Worm (Caenorhabditis elegans) whole organism, L4 larva: ENCODE results near the gene set-17.

Source experiments
- D1046.2 ChIP-seq: fragments of 200-800 bp; sonication (Bioruptor generic); IDR thresholded peaks from 2 replicates; pipeline ENCODE4 v1.3.6; 2022; ENCODE audit warnings: missing genetic modification characterization, missing compliant biosample characterization
- F26F4.8 ChIP-seq: fragments of 200-800 bp; sonication (Bioruptor generic); conservative IDR thresholded peaks from 2 replicates; pipeline ENCODE4 v1.3.6; 2022; ENCODE audit warnings: missing genetic modification characterization, missing compliant biosample characterization
- F37D6.2 ChIP-seq: sonication (generic microtip); optimal IDR thresholded peaks from 2 replicates; lab custom pipeline; 2016; ENCODE audit warnings: mild to moderate bottlenecking, missing genetic modification characterization, missing compliant biosample characterization
- F44E2.7 ChIP-seq: fragments of 200-800 bp; sonication (Bioruptor generic); IDR thresholded peaks from 2 replicates; pipeline ENCODE4 v2.1.2; 2022; ENCODE audit warnings: missing genetic modification characterization, missing compliant biosample characterization
- F49E8.2 ChIP-seq: sonication (generic microtip); optimal IDR thresholded peaks from 2 replicates; lab custom pipeline; 2016; ENCODE audit warnings: missing compliant biosample characterization, mild to moderate bottlenecking, missing genetic modification characterization, borderline replicate concordance
- R02D3.7 ChIP-seq: fragments of 150-350 bp; sonication (generic microtip); optimal IDR thresholded peaks from 3 replicates; lab custom pipeline; 2014; ENCODE audit warnings: missing biosample characterization, missing genetic modification characterization
- Y105C5A.15 ChIP-seq: fragments of 200-800 bp; sonication (Bioruptor generic); IDR thresholded peaks from 2 replicates; pipeline ENCODE4 v1.3.6; 2022; ENCODE audit warnings: missing genetic modification characterization, missing compliant biosample characterization
- Y75B8A.6 ChIP-seq: fragments of 200-800 bp; sonication (Bioruptor generic); IDR thresholded peaks from 2 replicates; pipeline ENCODE4 v1.3.6; 2022; ENCODE audit warnings: missing genetic modification reagents, missing genetic modification characterization, missing compliant biosample characterization
- aha-1 ChIP-seq: fragments of 150-350 bp; peaks from one replicate; lab custom pipeline; 2014; ENCODE audit warnings: missing biosample characterization, missing genetic modification characterization
- arid-1 ChIP-seq: fragments of 200-800 bp; sonication (Bioruptor generic); conservative IDR thresholded peaks from 2 replicates; pipeline ENCODE4 v1.3.6; 2022; ENCODE audit warnings: missing genetic modification reagents, missing genetic modification characterization, missing compliant biosample characterization
- ceh-44 ChIP-seq: fragments of 200-800 bp; sonication (Bioruptor generic); IDR thresholded peaks from 2 replicates; pipeline ENCODE4 v1.3.6; 2022; ENCODE audit warnings: missing genetic modification reagents, missing genetic modification characterization, missing compliant biosample characterization
- ceh-62 ChIP-seq: sonication (generic microtip); optimal IDR thresholded peaks from 2 replicates; lab custom pipeline; 2017; ENCODE audit warnings: missing biosample characterization, missing genetic modification characterization
- ceh-82 ChIP-seq: sonication (generic microtip); optimal IDR thresholded peaks from 2 replicates; lab custom pipeline; 2017; ENCODE audit warnings: missing biosample characterization, missing genetic modification characterization
- daf-12 ChIP-seq: fragments of 150-350 bp; optimal IDR thresholded peaks from 2 replicates; lab custom pipeline; 2014; ENCODE audit warnings: missing biosample characterization, missing genetic modification reagents, missing genetic modification characterization
- daf-16 ChIP-seq, 3 experiments: sonication (generic microtip); optimal IDR thresholded peaks; 2 replicates each; lab custom pipeline; 2016 to 2017; ENCODE audit warnings: missing genetic modification characterization in 3 of 3, missing genetic modification reagents in 3 of 3, mild to moderate bottlenecking in 2 of 3, missing compliant biosample characterization in 2 of 3, missing biosample characterization in 1 of 3, moderate library complexity in 1 of 3
- daf-19 ChIP-seq: fragments of 200-800 bp; sonication (Bioruptor generic); conservative IDR thresholded peaks from 2 replicates; pipeline ENCODE4 v1.3.6; 2022; ENCODE audit warnings: missing genetic modification characterization, missing compliant biosample characterization
- daf-8 ChIP-seq: fragments of 200-800 bp; sonication (Bioruptor generic); IDR thresholded peaks from 2 replicates; pipeline ENCODE4 v1.3.6; 2022; ENCODE audit warnings: missing genetic modification characterization, missing compliant biosample characterization
- dmd-8 ChIP-seq: fragments of 200-800 bp; sonication (Bioruptor generic); IDR thresholded peaks from 2 replicates; pipeline ENCODE4 v1.3.6; 2022; ENCODE audit warnings: missing genetic modification characterization, missing compliant biosample characterization
- dpl-1 ChIP-seq: fragments of 150-350 bp; optimal IDR thresholded peaks from 2 replicates; lab custom pipeline; 2014; ENCODE audit warnings: missing biosample characterization, missing genetic modification reagents, missing genetic modification characterization
- dve-1 ChIP-seq: sonication (generic microtip); optimal IDR thresholded peaks from 2 replicates; lab custom pipeline; 2017; ENCODE audit warnings: antibody characterized with exemption, mild to moderate bottlenecking, missing genetic modification characterization, missing compliant biosample characterization; ENCODE audit not compliant: insufficient read depth
- egl-27 ChIP-seq: sonication (generic microtip); optimal IDR thresholded peaks from 3 replicates; lab custom pipeline; 2017; ENCODE audit warnings: missing biosample characterization, missing genetic modification reagents, missing genetic modification characterization
- fkh-10 ChIP-seq: fragments of 150-350 bp; optimal IDR thresholded peaks from 2 replicates; lab custom pipeline; 2014; ENCODE audit warnings: missing biosample characterization, missing genetic modification reagents, missing genetic modification characterization
- hlh-11 ChIP-seq: fragments of 200-800 bp; sonication (Bioruptor generic); optimal IDR thresholded peaks from 2 replicates; lab custom pipeline; 2018; ENCODE audit warnings: mild to moderate bottlenecking, missing genetic modification characterization, missing compliant biosample characterization
- hmg-1.1 ChIP-seq: fragments of 200-800 bp; sonication (Bioruptor generic); IDR thresholded peaks from 2 replicates; pipeline ENCODE4 v1.3.6; 2022; ENCODE audit warnings: missing genetic modification reagents, missing genetic modification characterization, missing compliant biosample characterization
- lin-1 ChIP-seq: fragments of 200-800 bp; sonication (Bioruptor generic); IDR thresholded peaks from 2 replicates; pipeline ENCODE4 v1.3.6; 2022; ENCODE audit warnings: missing genetic modification reagents, missing genetic modification characterization, missing compliant biosample characterization
- lin-38 ChIP-seq: fragments of 200-800 bp; sonication (Bioruptor generic); IDR thresholded peaks from 2 replicates; pipeline ENCODE4 v1.3.6; 2022; ENCODE audit warnings: missing genetic modification reagents, missing genetic modification characterization, missing compliant biosample characterization
- lsy-2 ChIP-seq, 2 experiments: fragments of 150-350 bp in 1 of 2; sonication (generic microtip) in 1 of 2; optimal IDR thresholded peaks; 2 replicates each; lab custom pipeline; 2014 to 2017; ENCODE audit warnings: missing biosample characterization in 2 of 2, missing genetic modification characterization in 2 of 2
- mdt-29 ChIP-seq: fragments of 200-800 bp; sonication (Bioruptor generic); IDR thresholded peaks from 2 replicates; pipeline ENCODE4 v1.3.6; 2022; ENCODE audit warnings: missing genetic modification reagents, missing genetic modification characterization, missing compliant biosample characterization
- nhr-102 ChIP-seq: sonication (generic microtip); optimal IDR thresholded peaks from 2 replicates; lab custom pipeline; 2016; ENCODE audit warnings: mild to moderate bottlenecking, missing genetic modification characterization, moderate library complexity, missing compliant biosample characterization
- nhr-111 ChIP-seq: fragments of 200-800 bp; sonication (Bioruptor generic); optimal IDR thresholded peaks from 2 replicates; lab custom pipeline; 2018; ENCODE audit warnings: mild to moderate bottlenecking, missing genetic modification characterization, missing compliant biosample characterization
- nhr-237 ChIP-seq: sonication (generic microtip); optimal IDR thresholded peaks from 2 replicates; lab custom pipeline; 2017; ENCODE audit warnings: missing biosample characterization, missing genetic modification characterization
- nhr-28 ChIP-seq: fragments of 150-350 bp; optimal IDR thresholded peaks from 2 replicates; lab custom pipeline; 2014; ENCODE audit warnings: missing biosample characterization, missing genetic modification characterization
- nhr-6 ChIP-seq: fragments of 150-350 bp; optimal IDR thresholded peaks from 2 replicates; lab custom pipeline; 2014; ENCODE audit warnings: missing biosample characterization, missing genetic modification characterization
- nhr-77 ChIP-seq: fragments of 150-350 bp; optimal IDR thresholded peaks from 2 replicates; lab custom pipeline; 2014; ENCODE audit warnings: missing biosample characterization, missing genetic modification characterization
- sdz-12 ChIP-seq: fragments of 200-800 bp; sonication (Bioruptor generic); optimal IDR thresholded peaks from 2 replicates; lab custom pipeline; 2018; ENCODE audit warnings: mild to moderate bottlenecking, missing genetic modification characterization, missing compliant biosample characterization
- snpc-1.2 ChIP-seq: fragments of 200-800 bp; sonication (Bioruptor generic); IDR thresholded peaks from 2 replicates; pipeline ENCODE4 v1.3.6; 2022; ENCODE audit warnings: missing genetic modification reagents, missing genetic modification characterization, missing compliant biosample characterization
- zag-1 ChIP-seq: fragments of 150-350 bp; optimal IDR thresholded peaks from 2 replicates; lab custom pipeline; 2014; ENCODE audit warnings: missing biosample characterization, missing genetic modification characterization

set-17 gene

DNA sequence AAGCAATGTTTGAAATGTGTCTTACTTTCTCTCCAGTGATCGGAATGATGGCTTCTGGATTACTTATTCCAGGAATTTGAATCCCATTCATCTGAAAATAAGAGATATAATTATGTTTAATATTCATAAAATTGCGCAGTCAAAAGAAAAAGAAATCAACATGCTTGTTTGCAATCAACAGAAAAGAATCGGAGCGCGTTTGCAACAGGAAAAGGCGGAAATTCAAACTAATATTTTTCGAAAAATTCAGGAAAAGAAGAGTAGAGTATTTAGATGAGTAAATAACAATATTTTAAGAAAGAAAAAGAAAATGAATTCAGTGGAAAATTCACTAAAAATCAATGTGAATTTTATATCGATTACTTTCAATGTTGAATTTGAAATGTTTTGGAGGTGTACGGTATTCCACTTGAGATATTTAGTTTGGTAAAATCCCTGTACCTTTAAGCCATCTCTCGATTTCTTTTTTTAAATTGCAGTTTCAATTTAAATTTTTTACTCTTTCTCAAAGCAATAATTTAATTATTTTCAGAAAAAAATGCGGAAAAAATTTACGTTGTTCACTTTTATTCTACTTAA lies at the start of gene set-17, which contains the start of gene T21B10.4:
Gene set-17, minus strand, starts transcription at position 127 of the 579 bp plus-strand sequence.
Gene T21B10.4, plus strand, starts transcription at position 533 of the 579 bp plus-strand sequence.
- TF ChIP-seq daf-8 = no peak
- TF ChIP-seq snpc-1.2 (GFP tag; lab: Robert Waterston, UW) = no peak
- no peak for TF ChIP-seq ceh-62 (tag; lab: Kevin White, UChicago)
- TF ChIP-seq ceh-44 (GFP tag; lab: Robert Waterston, UW) = no peak
- TF ChIP-seq Y105C5A.15 = no peak
- TF ChIP-seq daf-16 (GFP tag; optimal IDR thresholded peaks at IDR 0.05; lab: Kevin White, UChicago) = no peak
- peak; percentile 71 for TF ChIP-seq daf-16 (tag; optimal IDR thresholded peaks at IDR 0.05; lab: Kevin White, UChicago)
- TF ChIP-seq nhr-237 (tag; lab: Kevin White, UChicago) = no peak
- TF ChIP-seq D1046.2 (GFP tag; lab: Robert Waterston, UW) = no peak
- peak; percentile 58 for TF ChIP-seq lin-38 (GFP tag; lab: Robert Waterston, UW)
- no peak for TF ChIP-seq dmd-8 (GFP tag; lab: Robert Waterston, UW)
- no peak for TF ChIP-seq sdz-12 (GFP tag; lab: Kevin White, UChicago)
- TF ChIP-seq daf-12 (tag; lab: Kevin White, UChicago) = no peak
- no peak for TF ChIP-seq F26F4.8 (GFP tag; lab: Robert Waterston, UW)
- TF ChIP-seq Y75B8A.6 = no peak
- no peak for TF ChIP-seq fkh-10 (GFP tag; lab: Kevin White, UChicago)
- TF ChIP-seq lsy-2 (tag; optimal IDR thresholded peaks at IDR 0.05; lab: Kevin White, UChicago) = peak in 1 of 2 experiments; percentile 39
- no peak for TF ChIP-seq F49E8.2
- peak; percentile 18 for TF ChIP-seq nhr-6 (tag; lab: Kevin White, UChicago)
- no peak for TF ChIP-seq zag-1 (tag; lab: Kevin White, UChicago)
- peak; percentile 79 for TF ChIP-seq dpl-1
- TF ChIP-seq hmg-1.1 = no peak
- no peak for TF ChIP-seq ceh-82 (tag; lab: Kevin White, UChicago)
- no peak for TF ChIP-seq lin-1 (GFP tag; lab: Robert Waterston, UW)
- no peak for TF ChIP-seq R02D3.7 (tag; lab: Kevin White, UChicago)
- TF ChIP-seq daf-19 (GFP tag; lab: Robert Waterston, UW) = no peak
- TF ChIP-seq F44E2.7 (GFP tag; lab: Robert Waterston, UW) = no peak
- TF ChIP-seq arid-1 (GFP tag; lab: Robert Waterston, UW) = no peak

DNA sequence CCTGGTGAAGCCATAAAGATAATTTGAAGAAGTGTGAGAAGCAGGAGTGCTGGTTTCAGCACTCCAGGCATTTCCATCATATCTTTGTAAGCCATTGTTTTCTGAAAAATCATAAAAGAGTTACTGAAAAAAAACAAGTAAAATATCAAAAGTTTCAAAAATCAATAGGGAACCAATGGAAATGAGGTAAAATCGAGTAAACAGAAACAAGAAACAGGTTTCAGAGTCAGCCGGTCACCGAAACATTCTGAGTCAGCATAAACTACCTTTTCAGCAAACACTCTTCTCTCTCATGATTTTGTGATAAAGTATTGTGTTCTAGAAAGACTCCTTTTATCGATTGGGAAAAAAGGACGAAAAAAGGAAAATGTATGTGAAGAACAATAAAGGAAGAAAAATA lies 49.2 kb upstream of the set-17 start, which contains the start of gene C18E9.9:
Gene C18E9.9, minus strand, starts transcription at position 101 of the 400 bp plus-strand sequence.
- TF ChIP-seq nhr-77 (tag; lab: Kevin White, UChicago) (peak; percentile 0), dpl-1 (no peak), dve-1 (tag; lab: Kevin White, UChicago) (peak; percentile 17), egl-27 (tag; lab: Kevin White, UChicago) (no peak), daf-16 (GFP tag; optimal IDR thresholded peaks at IDR 0.05; lab: Kevin White, UChicago) (no peak), daf-16 (tag; optimal IDR thresholded peaks at IDR 0.05; lab: Kevin White, UChicago) (peak; percentile 38), hlh-11 (tag; lab: Kevin White, UChicago) (peak; percentile 20), nhr-111 (GFP tag; lab: Kevin White, UChicago) (no peak), nhr-28 (peak; percentile 3), F37D6.2 (no peak)
- TF ChIP-seq, all 104 proteins: peak for 5

DNA sequence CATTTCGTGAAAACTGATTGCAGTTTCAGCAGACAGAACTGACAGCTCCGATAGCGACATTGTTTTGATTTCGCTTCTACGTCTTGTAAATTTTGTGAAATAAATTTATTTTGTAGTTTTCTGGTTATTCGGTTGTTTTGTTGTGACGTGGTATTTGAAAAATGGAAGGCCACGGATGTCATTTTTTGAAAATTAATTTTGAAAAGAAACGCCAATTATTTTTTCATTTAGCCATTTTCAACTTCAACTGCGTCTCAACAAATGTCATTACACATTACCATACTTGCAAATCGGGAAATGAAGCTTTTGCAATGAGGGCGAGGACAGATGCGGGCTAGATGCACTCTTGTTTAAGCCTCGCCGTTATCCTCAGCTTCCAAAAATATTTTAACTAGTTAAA lies 47.7 kb upstream of the set-17 start, which contains the start of gene C18E9.8:
Gene C18E9.8, minus strand, starts transcription at position 101 of the 400 bp plus-strand sequence.
- TF ChIP-seq nhr-102 = peak; percentile 21
- TF ChIP-seq aha-1 (tag; lab: Kevin White, UChicago) = peak; percentile 79
- TF ChIP-seq dpl-1 = no peak
- no peak for TF ChIP-seq mdt-29 (GFP tag; lab: Robert Waterston, UW)
